Fruit fly (Drosophila melanogaster): Measurements from ENCODE around the gene Mtr4.

The Mtr4 gene

DNA sequence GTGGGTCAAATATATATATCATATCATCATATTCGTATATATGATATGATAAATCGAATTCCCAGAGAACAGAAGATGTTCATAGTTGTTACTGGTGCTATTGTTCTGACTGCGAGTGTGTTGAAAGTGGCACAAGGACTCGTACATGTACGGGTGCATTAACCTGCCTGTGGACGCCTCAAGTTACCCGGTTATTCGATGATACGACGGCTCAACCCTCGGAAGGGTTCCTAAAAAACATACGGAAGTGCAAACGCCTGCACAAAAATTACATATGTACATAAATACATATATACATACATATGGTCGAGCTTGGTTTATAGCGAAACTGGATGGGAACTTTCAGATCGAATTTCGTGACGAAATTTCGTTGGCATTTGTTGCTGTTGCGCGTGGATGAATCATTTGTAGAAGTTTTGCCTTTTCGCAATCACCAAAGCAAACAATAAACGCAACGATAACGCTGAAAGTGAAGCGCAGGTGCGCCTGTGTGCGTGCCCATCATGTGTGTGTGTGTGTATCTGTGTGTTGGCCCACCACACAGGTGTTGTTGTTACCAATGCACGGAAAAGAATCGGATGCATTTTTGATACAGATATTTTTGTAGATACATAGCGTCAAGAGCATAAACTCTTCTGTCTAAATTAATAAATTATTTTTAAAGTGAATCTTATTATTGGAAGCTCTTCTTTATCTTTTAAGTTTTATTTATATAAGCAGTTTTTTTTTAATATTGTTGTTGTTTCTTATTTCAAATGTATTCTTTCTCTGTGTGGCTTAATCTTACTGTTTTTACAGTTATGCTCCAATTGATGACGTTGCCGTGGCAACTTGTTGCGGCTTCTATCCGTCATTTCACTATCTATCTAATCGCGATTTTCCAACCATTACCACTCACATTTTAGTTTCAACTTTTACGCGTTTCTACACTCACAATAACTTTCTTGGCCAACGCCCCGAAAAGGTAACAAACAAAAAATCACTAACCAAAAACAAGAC lies 9.6 kb downstream of the Mtr4 start (continued):
- TF ChIP-seq CG3726 (GFP tag; IDR thresholded peaks at IDR 0.05) (0 out of 3 replicates have a peak, but pooled peaks have one; percentile 50), tx (GFP tag; optimal IDR thresholded peaks at IDR 0.05) (no peak), Opbp (GFP tag; IDR thresholded peaks at IDR 0.05; ENCODE audit: partially characterized antibody) (no peak), HLHmδ (GFP tag; optimal IDR thresholded peaks at IDR 0.05) (no peak), ara (GFP tag; IDR thresholded peaks at IDR 0.05) (peak; percentile 83), CG1529 (GFP tag; optimal IDR thresholded peaks at IDR 0.05) (peak; percentile 75), CG31224 (GFP tag; IDR thresholded peaks at IDR 0.05) (0 out of 2 replicates have a peak, but pooled peaks have one; percentile 19), CG4328 (GFP tag; optimal IDR thresholded peaks at IDR 0.05) (peak; percentile 24), CG11093 (GFP tag; IDR thresholded peaks at IDR 0.05) (peak; percentile 52; the same call in 2 of the 3 replicates), lmd (GFP tag; IDR thresholded peaks at IDR 0.05) (peak; percentile 78), CG11696 (GFP tag; IDR thresholded peaks at IDR 0.05) (peak; percentile 67), CG3065 (GFP tag; optimal IDR thresholded peaks at IDR 0.05) (peak; percentile 19), CG14710 (tag; optimal IDR thresholded peaks at IDR 0.05) (peak; percentile 71), toy (GFP tag; IDR thresholded peaks at IDR 0.05) (no peak), bsh (GFP tag; optimal IDR thresholded peaks at IDR 0.05) (peak; percentile 28 to 78), bab2 (GFP tag; optimal IDR thresholded peaks at IDR 0.05) (peak; percentile 50), eve (GFP tag; optimal IDR thresholded peaks at IDR 0.05) (no peak), CG4730 (GFP tag; IDR thresholded peaks at IDR 0.05) (peak; percentile 74), CG31441 (GFP tag; IDR thresholded peaks at IDR 0.05) (peak; percentile 87), Oli (tag; optimal IDR thresholded peaks at IDR 0.05) (peak; percentile 79), CG17359 (tag; optimal IDR thresholded peaks at IDR 0.05) (peak; percentile 86), Atf6 (GFP tag; IDR thresholded peaks at IDR 0.05) (peak; percentile 74), Dad (GFP tag; optimal IDR thresholded peaks at IDR 0.05) (peak; percentile 20), CG9876 (GFP tag; optimal IDR thresholded peaks at IDR 0.05) (no peak), bigmax (GFP tag; optimal IDR thresholded peaks at IDR 0.05) (no peak), CG7839 (tag; optimal IDR thresholded peaks at IDR 0.05) (peak; percentile 80), knrl (GFP tag; IDR thresholded peaks at IDR 0.05; ENCODE audit: partially characterized antibody) (no peak), vfl (GFP tag; optimal IDR thresholded peaks at IDR 0.05) (peak; percentile 1), CG32532 (GFP tag; IDR thresholded peaks at IDR 0.05) (peak; percentile 59; the same call in 1 of the 2 replicates), CG3847 (GFP tag; IDR thresholded peaks at IDR 0.05) (peak; percentile 57), tio (GFP tag; optimal IDR thresholded peaks at IDR 0.05) (no peak), vnd (GFP tag; IDR thresholded peaks at IDR 0.05; ENCODE audit: partially characterized antibody) (no peak), Fer3 (tag; optimal IDR thresholded peaks at IDR 0.05) (peak; percentile 58), fu2 (GFP tag; optimal IDR thresholded peaks at IDR 0.05) (no peak), az2 (GFP tag; optimal IDR thresholded peaks at IDR 0.05) (peak; percentile 66), wdn (GFP tag; IDR thresholded peaks at IDR 0.05) (no peak), NK7.1 (GFP tag; optimal IDR thresholded peaks at IDR 0.05) (peak; percentile 19), CG12659 (GFP tag; optimal IDR thresholded peaks at IDR 0.05) (peak; percentile 65), Meics (GFP tag; optimal IDR thresholded peaks at IDR 0.05) (peak; percentile 62), Sox102F (GFP tag; optimal IDR thresholded peaks at IDR 0.05) (peak; percentile 80), gt (GFP tag; IDR thresholded peaks at IDR 0.05) (peak; percentile 39; the same call in 1 of the 2 replicates), ems (GFP tag; optimal IDR thresholded peaks at IDR 0.05) (peak; percentile 44), Chrac-16 (GFP tag; optimal IDR thresholded peaks at IDR 0.05) (peak; percentile 59), dmrt99B (tag; optimal IDR thresholded peaks at IDR 0.05) (peak; percentile 84), hth (optimal IDR thresholded peaks at IDR 0.05) (no peak), CG6689 (GFP tag; IDR thresholded peaks at IDR 0.05) (peak; percentile 87), peb (GFP tag; IDR thresholded peaks at IDR 0.05) (peak; percentile 77), Oaz (GFP tag; IDR thresholded peaks at IDR 0.05) (0 out of 2 replicates have a peak, but pooled peaks have one; percentile 48)
